Fruit fly (Drosophila melanogaster): ENCODE data around the gene Lgr4.

The Lgr4 gene

dm6 chrX:13154783-13155182 lies 34.2 kb downstream of the Lgr4 start, which contains the start of the genes CG4318 and CG4332 (continued):
- TF ChIP-seq hth (optimal IDR thresholded peaks at IDR 0.05) (no peak), CG12942 (GFP tag; optimal IDR thresholded peaks at IDR 0.05) (no peak), CHES-1-like (GFP tag; optimal IDR thresholded peaks at IDR 0.05) (no peak), CG10565 (GFP tag; optimal IDR thresholded peaks at IDR 0.05) (no peak), lola (GFP tag; optimal IDR thresholded peaks at IDR 0.05) (no peak), CG7271 (tag; optimal IDR thresholded peaks at IDR 0.05) (no peak), prd (optimal IDR thresholded peaks at IDR 0.05) (no peak), prd (GFP tag; IDR thresholded peaks at IDR 0.05) (no peak), CG4617 (GFP tag; optimal IDR thresholded peaks at IDR 0.05; ENCODE audit: borderline replicate concordance) (peak; percentile 2), CG1647 (GFP tag; optimal IDR thresholded peaks at IDR 0.05) (no peak), Fer3 (tag; optimal IDR thresholded peaks at IDR 0.05) (no peak), chm (GFP tag; IDR thresholded peaks at IDR 0.05) (no peak), Ssrp (tag; optimal IDR thresholded peaks at IDR 0.05) (no peak), CoRest (tag; optimal IDR thresholded peaks at IDR 0.05) (peak; percentile 4), mld (GFP tag; IDR thresholded peaks at IDR 0.05; ENCODE audit: partially characterized antibody) (peak; percentile 83), Ets97D (GFP tag; optimal IDR thresholded peaks at IDR 0.05) (peak; percentile 40), CG6791 (GFP tag; IDR thresholded peaks at IDR 0.05; ENCODE audit: partially characterized antibody) (peak; percentile 90), Max (GFP tag; optimal IDR thresholded peaks at IDR 0.05) (peak; percentile 44), mam (GFP tag; optimal IDR thresholded peaks at IDR 0.05) (no peak), h (optimal IDR thresholded peaks at IDR 0.05) (no peak), CG17328 (GFP tag; IDR thresholded peaks at IDR 0.05) (no peak), CG15479 (GFP tag; optimal IDR thresholded peaks at IDR 0.05) (no peak), CG9215 (GFP tag; IDR thresholded peaks at IDR 0.05) (no peak), CG7839 (tag; optimal IDR thresholded peaks at IDR 0.05) (no peak), Nf-YC (tag; optimal IDR thresholded peaks at IDR 0.05) (no peak), amos (GFP tag; IDR thresholded peaks at IDR 0.05; ENCODE audit: partially characterized antibody) (peak; percentile 89), CG13624 (GFP tag; optimal IDR thresholded peaks at IDR 0.05) (no peak), CG16813 (GFP tag; IDR thresholded peaks at IDR 0.05; ENCODE audit: partially characterized antibody) (peak; percentile 85), Sry-β (GFP tag; optimal IDR thresholded peaks at IDR 0.05) (no peak), MTF-1 (GFP tag; optimal IDR thresholded peaks at IDR 0.05; ENCODE audit: borderline replicate concordance) (no peak), CG14014 (GFP tag; IDR thresholded peaks at IDR 0.05) (no peak), Antp (GFP tag; optimal IDR thresholded peaks at IDR 0.05) (no peak), Dll (GFP tag; IDR thresholded peaks at IDR 0.05; ENCODE audit: partially characterized antibody) (peak; percentile 90), da (GFP tag; optimal IDR thresholded peaks at IDR 0.05) (no peak), Hr39 (optimal IDR thresholded peaks at IDR 0.05) (no peak), lbe (GFP tag; optimal IDR thresholded peaks at IDR 0.05) (no peak), cg (GFP tag; optimal IDR thresholded peaks at IDR 0.05) (peak; percentile 33), CG14441 (GFP tag; IDR thresholded peaks at IDR 0.05) (no peak), CG9609 (GFP tag; optimal IDR thresholded peaks at IDR 0.05) (no peak), btn (GFP tag; optimal IDR thresholded peaks at IDR 0.05) (no peak), CG14965 (GFP tag; optimal IDR thresholded peaks at IDR 0.05; ENCODE audit: borderline replicate concordance) (no peak), CG34422 (GFP tag; IDR thresholded peaks at IDR 0.05) (peak; percentile 45; the same call in 1 of the 3 replicates), bowl (GFP tag; IDR thresholded peaks at IDR 0.05) (no peak), CG1233 (GFP tag; optimal IDR thresholded peaks at IDR 0.05) (no peak), H2.0 (GFP tag; IDR thresholded peaks at IDR 0.05) (no peak), Dp (GFP tag; optimal IDR thresholded peaks at IDR 0.05) (peak; percentile 22), CG2678 (tag; optimal IDR thresholded peaks at IDR 0.05) (no peak), Abd-B (GFP tag; optimal IDR thresholded peaks at IDR 0.05) (no peak), Opbp (GFP tag; IDR thresholded peaks at IDR 0.05; ENCODE audit: partially characterized antibody) (peak; percentile 89), CG9932 (GFP tag; IDR thresholded peaks at IDR 0.05) (no peak), jumu (GFP tag; optimal IDR thresholded peaks at IDR 0.05) (no peak), Ptx1 (GFP tag; IDR thresholded peaks at IDR 0.05) (no peak)

All from whole organism, embryonic.